Worm (Caenorhabditis elegans): ENCODE measurements around the gene rga-8.

rga-8 gene

ce11 chrX:5303500-5303899 is 23.9 kb upstream of the rga-8 start, which contains the start of gene ags-3:
ags-3 (minus strand) TSS chrX:5303600.
- no peak for TF ChIP-seq ZK337.2 (GFP tag; IDR thresholded peaks at IDR 0.05)
- TF ChIP-seq Y5F2A.4 (GFP tag; optimal IDR thresholded peaks at IDR 0.05) = no peak

- TF ChIP-seq ctbp-1 (GFP tag; IDR thresholded peaks at IDR 0.05) (no peak), ceh-20 (GFP tag; IDR thresholded peaks at IDR 0.05) (no peak), nhr-10 (tag; optimal IDR thresholded peaks at IDR 0.05) (no peak), egl-43 (GFP tag; IDR thresholded peaks at IDR 0.05) (no peak), rbr-2 (tag; optimal IDR thresholded peaks at IDR 0.05) (peak; percentile 66), lsy-2 (tag; optimal IDR thresholded peaks at IDR 0.05) (peak in 1 of 2 experiments; percentile 62), fkh-10 (GFP tag; optimal IDR thresholded peaks at IDR 0.05) (peak; percentile 43), mes-2 (tag; optimal IDR thresholded peaks at IDR 0.05; ENCODE audit: poor library complexity, severe bottlenecking) (no peak), nhr-76 (tag; optimal IDR thresholded peaks at IDR 0.05) (no peak), lin-39 (tag; optimal IDR thresholded peaks at IDR 0.05) (no peak), hlh-30 (tag; optimal IDR thresholded peaks at IDR 0.05; ENCODE audit: insufficient read depth) (peak; percentile 2), dmd-6 (GFP tag; IDR thresholded peaks at IDR 0.05) (0 out of 2 replicates have a peak, but pooled peaks have one; percentile 16), tra-1 (GFP tag; IDR thresholded peaks at IDR 0.05) (no peak), lin-38 (GFP tag; IDR thresholded peaks at IDR 0.05) (0 out of 2 replicates have a peak, but pooled peaks have one; percentile 12), zfp-3 (GFP tag; conservative IDR thresholded peaks at IDR 0.05) (no peak), T26A8.4 (GFP tag; IDR thresholded peaks at IDR 0.05) (no peak), mep-1 (tag; optimal IDR thresholded peaks at IDR 0.05) (peak; percentile 54), nhr-102 (tag; optimal IDR thresholded peaks at IDR 0.05) (no peak), snpc-4 (tag; optimal IDR thresholded peaks at IDR 0.05) (no peak), F37D6.2 (tag; optimal IDR thresholded peaks at IDR 0.05) (peak; percentile 24), mdt-29 (GFP tag; IDR thresholded peaks at IDR 0.05) (no peak), dve-1 (tag; optimal IDR thresholded peaks at IDR 0.05; ENCODE audit: insufficient read depth) (peak; percentile 55), hmg-1.1 (GFP tag; IDR thresholded peaks at IDR 0.05) (peak; percentile 65), hlh-11 (tag; optimal IDR thresholded peaks at IDR 0.05) (peak; percentile 20), nhr-77 (tag; optimal IDR thresholded peaks at IDR 0.05) (no peak), ama-1 (optimal IDR thresholded peaks at IDR 0.05) (no peak), lin-13 (GFP tag; optimal IDR thresholded peaks at IDR 0.05) (no peak), hif-1 (tag; optimal IDR thresholded peaks at IDR 0.05) (peak in 1 of 2 experiments; percentile 5), aha-1 (tag) (peak; percentile 96)
These were observed 18.5 kb upstream of the rga-8 start, which contains the start of gene ift-81 for ce11 chrX:5297942-5298611. ift-81 (plus strand) TSS chrX:5298561.

- peak in 1 of 2 experiments; percentile 5 for TF ChIP-seq hif-1 (tag; optimal IDR thresholded peaks at IDR 0.05)
- TF ChIP-seq hlh-30 (tag; optimal IDR thresholded peaks at IDR 0.05; ENCODE audit: insufficient read depth) = peak; percentile 50
- no peak for TF ChIP-seq aha-1 (tag)
These were observed 14.3 kb upstream of the rga-8 start for ce11 chrX:5293862-5294261.

- TF ChIP-seq fos-1 (tag; optimal IDR thresholded peaks at IDR 0.05) (no peak), aha-1 (tag) (peak; percentile 65), unc-62 (GFP tag; optimal IDR thresholded peaks at IDR 0.05 in 1 of 2) (peak in 1 of 2 experiments; percentile 95), unc-62 (tag; optimal IDR thresholded peaks at IDR 0.05) (no peak)
These were observed 9.5 kb upstream of the rga-8 start for ce11 chrX:5289106-5289505.

Measured in whole organism, L4 larva.